Worm (Caenorhabditis elegans): ENCODE data around the gene glb-30.

DNA sequence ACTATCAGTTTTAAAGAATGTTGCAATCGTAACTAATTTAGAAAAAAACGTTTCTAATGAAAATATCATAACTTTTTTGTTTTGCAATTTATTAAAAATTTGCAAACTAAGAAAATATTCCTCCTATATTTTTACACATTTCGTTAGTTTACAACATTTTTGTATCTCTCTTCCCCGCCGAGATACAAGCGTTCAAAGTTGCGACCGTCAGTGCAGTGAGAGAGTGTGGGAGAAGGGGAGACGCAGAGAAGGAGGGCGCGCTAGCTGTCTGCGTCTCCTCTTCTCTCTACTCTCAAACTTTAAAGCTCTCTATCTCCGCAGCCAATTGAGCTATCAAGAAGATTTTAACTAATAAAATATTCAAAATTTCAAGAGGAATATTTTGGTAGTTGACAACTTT lies 12.0 kb upstream of the glb-30 start:
- TF ChIP-seq snpc-4 (tag; optimal IDR thresholded peaks at IDR 0.05) (no peak), daf-12 (tag; optimal IDR thresholded peaks at IDR 0.05) (no peak), elt-2 (tag; optimal IDR thresholded peaks at IDR 0.05) (no peak), pha-4 (tag; optimal IDR thresholded peaks at IDR 0.05) (no peak), nfya-1 (tag; optimal IDR thresholded peaks at IDR 0.05; ENCODE audit: insufficient read depth) (no peak), ceh-28 (tag; optimal IDR thresholded peaks at IDR 0.05) (no peak), ceh-82 (tag; optimal IDR thresholded peaks at IDR 0.05) (no peak), nhr-28 (tag; optimal IDR thresholded peaks at IDR 0.05) (no peak), egl-27 (tag; optimal IDR thresholded peaks at IDR 0.05) (no peak), lin-39 (tag; optimal IDR thresholded peaks at IDR 0.05) (no peak), lin-15B (tag; optimal IDR thresholded peaks at IDR 0.05) (no peak), fkh-10 (GFP tag; optimal IDR thresholded peaks at IDR 0.05) (no peak)

Data from whole organism, L3 larva.